Fruit fly (Drosophila melanogaster): ENCODE measurements around the gene mira.

- TF ChIP-seq Gug (GFP tag; IDR thresholded peaks at IDR 0.05) (no peak), Sox102F (GFP tag; optimal IDR thresholded peaks at IDR 0.05) (no peak), eg (GFP tag; IDR thresholded peaks at IDR 0.05) (no peak), esn (GFP tag; optimal IDR thresholded peaks at IDR 0.05) (no peak), salr (GFP tag; optimal IDR thresholded peaks at IDR 0.05) (no peak), CG1621 (tag; optimal IDR thresholded peaks at IDR 0.05) (no peak), pdm3 (GFP tag; optimal IDR thresholded peaks at IDR 0.05) (no peak), Ets21C (GFP tag; optimal IDR thresholded peaks at IDR 0.05) (no peak), CG34406 (GFP tag; optimal IDR thresholded peaks at IDR 0.05) (no peak), OdsH (GFP tag; optimal IDR thresholded peaks at IDR 0.05) (no peak), Lpt (GFP tag; optimal IDR thresholded peaks at IDR 0.05) (no peak), Sox15 (GFP tag; optimal IDR thresholded peaks at IDR 0.05) (no peak)
Observed at dm6 chr3R:19910302-19911029, 24.5 kb downstream of the mira start.
